Fruit fly (Drosophila melanogaster) whole organism, embryonic: ENCODE data around the gene Usp30.

ENCODE experiments used
- Blimp-1 ChIP-seq: fragments of 200-800 bp; sonication (Bioruptor generic); optimal IDR thresholded peaks from 3 replicates; lab custom pipeline; 2018; ENCODE audit warnings: missing biosample characterization, missing genetic modification characterization, mild to moderate bottlenecking, moderate library complexity, missing genetic modification reagents
- CG10462 ChIP-seq: fragments of 200-800 bp; sonication (Bioruptor generic); optimal IDR thresholded peaks from 2 replicates; lab custom pipeline; 2016; ENCODE audit warnings: missing biosample characterization, missing genetic modification characterization
- CG10543 ChIP-seq: fragments of 200-800 bp; sonication (Bioruptor generic); optimal IDR thresholded peaks from 3 replicates; lab custom pipeline; 2017; ENCODE audit warnings: missing biosample characterization, mild to moderate bottlenecking, missing genetic modification characterization, moderate library complexity
- CG11456 ChIP-seq: fragments of 200-800 bp; sonication (Bioruptor generic); IDR thresholded peaks from 3 replicates; pipeline ENCODE4 v1.3.6; 2022; ENCODE audit warnings: missing biosample characterization, missing genetic modification characterization
- CG14710 ChIP-seq: fragments of 200-800 bp; sonication (Bioruptor generic); optimal IDR thresholded peaks from 3 replicates; lab custom pipeline; 2019; ENCODE audit warnings: missing biosample characterization, mild to moderate bottlenecking, missing genetic modification characterization, moderate library complexity
- CG14860 ChIP-seq: fragments of 200-800 bp; sonication (Bioruptor generic); IDR thresholded peaks from 3 replicates; pipeline ENCODE4 v1.3.6; 2022; ENCODE audit warnings: missing biosample characterization, missing genetic modification characterization; ENCODE audit not compliant: partially characterized antibody
- CG14965 ChIP-seq: fragments of 200-800 bp; sonication (Bioruptor generic); optimal IDR thresholded peaks from 2 replicates; lab custom pipeline; 2016; ENCODE audit warnings: missing biosample characterization, missing genetic modification characterization, borderline replicate concordance
- CG17328 ChIP-seq: fragments of 200-800 bp; sonication (Bioruptor generic); IDR thresholded peaks from 2 replicates; pipeline ENCODE4 v1.3.6; 2022; ENCODE audit warnings: missing biosample characterization, missing genetic modification characterization
- CG17802 ChIP-seq: fragments of 200-800 bp; sonication (Bioruptor generic); optimal IDR thresholded peaks from 2 replicates; lab custom pipeline; 2018; ENCODE audit warnings: missing biosample characterization, mild to moderate bottlenecking, missing genetic modification characterization, moderate library complexity
- CG2129 ChIP-seq: fragments of 200-800 bp; sonication (Bioruptor generic); IDR thresholded peaks from 2 replicates; pipeline ENCODE4 v1.3.6; 2022; ENCODE audit warnings: missing biosample characterization, missing genetic modification characterization; ENCODE audit not compliant: partially characterized antibody
- CG3163 ChIP-seq: fragments of 200-800 bp; sonication (Bioruptor generic); optimal IDR thresholded peaks from 3 replicates; lab custom pipeline; 2016; ENCODE audit warnings: missing biosample characterization, missing genetic modification characterization
- CG32772 ChIP-seq: fragments of 200-800 bp; sonication (Bioruptor generic); IDR thresholded peaks from 2 replicates; pipeline ENCODE4 v1.3.6; 2022; ENCODE audit warnings: missing biosample characterization, missing genetic modification characterization
- CG3281 ChIP-seq: fragments of 200-800 bp; sonication (Bioruptor generic); optimal IDR thresholded peaks from 3 replicates; lab custom pipeline; 2017; ENCODE audit warnings: missing biosample characterization, mild to moderate bottlenecking, missing genetic modification characterization
- CG3407 ChIP-seq: fragments of 200-800 bp; sonication (Bioruptor generic); optimal IDR thresholded peaks from 2 replicates; lab custom pipeline; 2018; ENCODE audit warnings: missing biosample characterization, mild to moderate bottlenecking, missing genetic modification characterization
- CG3995 ChIP-seq: fragments of 200-800 bp; sonication (Bioruptor generic); optimal IDR thresholded peaks from 3 replicates; lab custom pipeline; 2016; ENCODE audit warnings: missing biosample characterization, missing genetic modification characterization
- CG7357 ChIP-seq: fragments of 200-800 bp; sonication (Bioruptor generic); IDR thresholded peaks from 3 replicates; pipeline ENCODE4 v1.3.6; 2022; ENCODE audit warnings: missing biosample characterization, missing genetic modification characterization
- CG9876 ChIP-seq: fragments of 200-800 bp; sonication (Bioruptor generic); optimal IDR thresholded peaks from 2 replicates; lab custom pipeline; 2016; ENCODE audit warnings: missing biosample characterization, missing genetic modification characterization
- CTCF ChIP-seq: fragments of 200-800 bp; sonication (Bioruptor generic); optimal IDR thresholded peaks from 2 replicates; lab custom pipeline; 2017; ENCODE audit warnings: missing biosample characterization, mild to moderate bottlenecking, missing genetic modification characterization, moderate library complexity
- D ChIP-seq, 2 experiments: fragments of 200-800 bp in 1 of 2; fragments of >200 bp in 1 of 2; sonication (Bioruptor generic) in 1 of 2; optimal IDR thresholded peaks; 2 replicates in 1 of 2; 3 replicates in 1 of 2; lab custom pipeline; 2017; ENCODE audit warnings: mild to moderate bottlenecking in 1 of 2, missing biosample characterization in 1 of 2, missing genetic modification characterization in 1 of 2, missing genetic modification reagents in 1 of 2
- Dip2 ChIP-seq: fragments of 200-800 bp; sonication (Bioruptor generic); IDR thresholded peaks from 2 replicates; pipeline ENCODE4 v1.3.6; 2022; ENCODE audit warnings: missing biosample characterization, missing genetic modification characterization
- Ets97D ChIP-seq: fragments of 200-800 bp; sonication (Bioruptor generic); optimal IDR thresholded peaks from 3 replicates; lab custom pipeline; 2016; ENCODE audit warnings: missing biosample characterization, missing genetic modification characterization
- H15 ChIP-seq: fragments of 200-800 bp; sonication (Bioruptor generic); IDR thresholded peaks from 3 replicates; pipeline ENCODE4 v1.3.6; 2022; ENCODE audit warnings: missing biosample characterization, missing genetic modification characterization
- HLHmδ ChIP-seq: fragments of 200-800 bp; sonication (Bioruptor generic); optimal IDR thresholded peaks from 2 replicates; lab custom pipeline; 2018; ENCODE audit warnings: missing biosample characterization, mild to moderate bottlenecking, missing genetic modification characterization, moderate library complexity
- Hmx ChIP-seq: fragments of 200-800 bp; sonication (Bioruptor generic); optimal IDR thresholded peaks from 2 replicates; lab custom pipeline; 2016; ENCODE audit warnings: missing biosample characterization, missing genetic modification characterization
- Kr ChIP-seq: fragments of 200-800 bp; sonication (Bioruptor generic); optimal IDR thresholded peaks from 2 replicates; lab custom pipeline; 2017; ENCODE audit warnings: missing biosample characterization, mild to moderate bottlenecking, missing genetic modification characterization
- NC2α ChIP-seq: fragments of 200-800 bp; sonication (Bioruptor generic); optimal IDR thresholded peaks from 2 replicates; lab custom pipeline; 2016; ENCODE audit warnings: missing biosample characterization, missing genetic modification characterization
- Six4 ChIP-seq: fragments of 200-800 bp; sonication (Bioruptor generic); optimal IDR thresholded peaks from 2 replicates; lab custom pipeline; 2016; ENCODE audit warnings: missing biosample characterization, missing genetic modification characterization
- Tbp ChIP-seq: fragments of >200 bp; optimal IDR thresholded peaks from 2 replicates; lab custom pipeline; 2018; ENCODE audit warnings: missing biosample characterization, missing genetic modification characterization
- Usf ChIP-seq: fragments of 200-800 bp; sonication (Bioruptor generic); optimal IDR thresholded peaks from 2 replicates; lab custom pipeline; 2017; ENCODE audit warnings: missing genotype, missing biosample characterization, missing genetic modification characterization
- Xbp1 ChIP-seq: fragments of 200-800 bp; sonication (Bioruptor generic); optimal IDR thresholded peaks from 3 replicates; lab custom pipeline; 2016; ENCODE audit warnings: missing biosample characterization, mild to moderate bottlenecking, missing genetic modification characterization
- Xrp1 ChIP-seq: fragments of 200-800 bp; sonication (Bioruptor generic); IDR thresholded peaks from 2 replicates; pipeline ENCODE4 v1.3.6; 2022; ENCODE audit warnings: missing biosample characterization, missing genetic modification characterization
- YL-1 ChIP-seq: fragments of 200-800 bp; sonication (Bioruptor generic); optimal IDR thresholded peaks from 3 replicates; lab custom pipeline; 2017; ENCODE audit warnings: missing biosample characterization, mild to moderate bottlenecking, missing genetic modification characterization
- ash1 ChIP-seq: fragments of 200-800 bp; sonication (Bioruptor generic); optimal IDR thresholded peaks from 2 replicates; lab custom pipeline; 2018; ENCODE audit warnings: missing biosample characterization, mild to moderate bottlenecking, missing genetic modification characterization
- cato ChIP-seq: fragments of 200-800 bp; sonication (Bioruptor generic); optimal IDR thresholded peaks from 2 replicates; lab custom pipeline; 2016; ENCODE audit warnings: missing biosample characterization, missing genetic modification characterization, borderline replicate concordance
- cg ChIP-seq: fragments of 200-800 bp; sonication (Bioruptor generic); optimal IDR thresholded peaks from 3 replicates; lab custom pipeline; 2019; ENCODE audit warnings: missing biosample characterization, mild to moderate bottlenecking, missing genetic modification characterization, moderate library complexity
- chn ChIP-seq: fragments of 200-800 bp; sonication (Bioruptor generic); optimal IDR thresholded peaks from 2 replicates; lab custom pipeline; 2016; ENCODE audit warnings: missing biosample characterization, missing genetic modification characterization
- crp ChIP-seq, 2 experiments: fragments of 200-800 bp; sonication (Bioruptor generic); optimal IDR thresholded peaks; 2 replicates in 1 of 2; 3 replicates in 1 of 2; lab custom pipeline; 2017; ENCODE audit warnings: missing biosample characterization in 2 of 2, missing genetic modification characterization in 2 of 2, mild to moderate bottlenecking in 1 of 2, moderate library complexity in 1 of 2
- disco-r ChIP-seq: fragments of 200-800 bp; sonication (Bioruptor generic); optimal IDR thresholded peaks from 2 replicates; lab custom pipeline; 2016; ENCODE audit warnings: missing biosample characterization, missing genetic modification characterization
- gce ChIP-seq: fragments of 200-800 bp; sonication (Bioruptor generic); IDR thresholded peaks from 3 replicates; pipeline ENCODE4 v1.3.6; 2022; ENCODE audit warnings: missing biosample characterization, missing genetic modification characterization
- gcm ChIP-seq: fragments of 200-800 bp; sonication (Bioruptor generic); optimal IDR thresholded peaks from 2 replicates; lab custom pipeline; 2019; ENCODE audit warnings: missing biosample characterization, mild to moderate bottlenecking, missing genetic modification characterization, moderate library complexity
- hbn ChIP-seq: fragments of 200-800 bp; sonication (Bioruptor generic); IDR thresholded peaks from 2 replicates; pipeline ENCODE4 v1.3.6; 2022; ENCODE audit warnings: missing biosample characterization, missing genetic modification characterization; ENCODE audit not compliant: partially characterized antibody
- lab ChIP-seq: fragments of 200-800 bp; sonication (Bioruptor generic); optimal IDR thresholded peaks from 3 replicates; lab custom pipeline; 2017; ENCODE audit warnings: missing biosample characterization, missing genetic modification characterization, mild to moderate bottlenecking, moderate library complexity, missing genetic modification reagents
- oc ChIP-seq: fragments of 200-800 bp; sonication (Bioruptor generic); optimal IDR thresholded peaks from 2 replicates; lab custom pipeline; 2018; ENCODE audit warnings: missing biosample characterization, mild to moderate bottlenecking, missing genetic modification characterization, moderate library complexity
- odd ChIP-seq: fragments of 200-800 bp; sonication (Bioruptor generic); optimal IDR thresholded peaks from 2 replicates; lab custom pipeline; 2017; ENCODE audit warnings: missing biosample characterization, mild to moderate bottlenecking, missing genetic modification characterization
- seq ChIP-seq: fragments of 200-800 bp; sonication (Bioruptor generic); IDR thresholded peaks from 2 replicates; pipeline ENCODE4 v1.3.6; 2022; ENCODE audit warnings: missing biosample characterization, missing genetic modification characterization
- sob ChIP-seq: fragments of 200-800 bp; sonication (Bioruptor generic); IDR thresholded peaks from 2 replicates; pipeline ENCODE4 v1.3.6; 2022; ENCODE audit warnings: missing biosample characterization, missing genetic modification characterization
- ssp ChIP-seq: fragments of 200-800 bp; sonication (Bioruptor generic); IDR thresholded peaks from 2 replicates; pipeline ENCODE4 v1.3.6; 2022; ENCODE audit warnings: missing biosample characterization, missing genetic modification characterization
- wek ChIP-seq: fragments of 200-800 bp; sonication (Bioruptor generic); optimal IDR thresholded peaks from 3 replicates; lab custom pipeline; 2018; ENCODE audit warnings: missing biosample characterization, mild to moderate bottlenecking, missing genetic modification characterization, moderate library complexity

The Usp30 gene

dm6 chrX:5880139-5880924 lies 745 bp upstream of the Usp30 start (continued):
- TF ChIP-seq CG17802 (tag; lab: Kevin White, UChicago), result no peak
- peak; percentile 43 for TF ChIP-seq odd (GFP tag; lab: Kevin White, UChicago)
- TF ChIP-seq CG14860 (GFP tag; lab: Robert Waterston, UW), result no peak
- TF ChIP-seq CG32772, result 0 out of 2 replicates have a peak, but pooled peaks have one; percentile 11
- 0 out of 3 replicates have a peak, but pooled peaks have one; percentile 44 for TF ChIP-seq gce
- peak; percentile 57 for TF ChIP-seq CG3281 (GFP tag; lab: Kevin White, UChicago)
- TF ChIP-seq seq (GFP tag; lab: Robert Waterston, UW), result peak; percentile 47; the same call in 1 of the 2 replicates
- TF ChIP-seq cg (GFP tag; lab: Kevin White, UChicago), result peak; percentile 95
- 0 out of 2 replicates have a peak, but pooled peaks have one; percentile 23 for TF ChIP-seq CG17328
- TF ChIP-seq Blimp-1 (GFP tag; lab: Kevin White, UChicago), result peak; percentile 46
- TF ChIP-seq crp (GFP tag; optimal IDR thresholded peaks at IDR 0.05; lab: Kevin White, UChicago), result no peak
- TF ChIP-seq ash1 (GFP tag; lab: Kevin White, UChicago), result no peak
- peak; percentile 48; the same call in 1 of the 2 replicates for TF ChIP-seq sob (GFP tag; lab: Robert Waterston, UW)
- TF ChIP-seq CG11456, result peak; percentile 33; the same call in 1 of the 3 replicates
- peak; percentile 32 for TF ChIP-seq CG14710 (tag; lab: Kevin White, UChicago)
- peak; percentile 74 for TF ChIP-seq YL-1 (GFP tag; lab: Kevin White, UChicago)
- TF ChIP-seq cato (GFP tag; lab: Kevin White, UChicago), result peak; percentile 3
- peak; percentile 9 for TF ChIP-seq Kr (GFP tag; lab: Kevin White, UChicago)
- TF ChIP-seq Xrp1, result peak; percentile 65
- no peak for TF ChIP-seq ssp (GFP tag; lab: Robert Waterston, UW)
- TF ChIP-seq H15 (GFP tag; lab: Robert Waterston, UW), result no peak
- peak; percentile 5 for TF ChIP-seq CTCF (GFP tag; lab: Kevin White, UChicago)
- TF ChIP-seq disco-r (GFP tag; lab: Kevin White, UChicago), result no peak
- no peak for TF ChIP-seq CG10462
- peak; percentile 49 for TF ChIP-seq Xbp1 (GFP tag; lab: Kevin White, UChicago)
- TF ChIP-seq lab (GFP tag; lab: Kevin White, UChicago), result peak; percentile 69
- peak; percentile 15 for TF ChIP-seq chn (GFP tag; lab: Kevin White, UChicago)
- no peak for TF ChIP-seq Six4 (GFP tag; lab: Kevin White, UChicago)
- TF ChIP-seq CG9876, result no peak
- peak; percentile 15 for TF ChIP-seq Ets97D (GFP tag; lab: Kevin White, UChicago)
- no peak for TF ChIP-seq hbn (GFP tag; lab: Robert Waterston, UW)
- TF ChIP-seq HLHmδ (GFP tag; lab: Kevin White, UChicago), result no peak
- no peak for TF ChIP-seq CG14965 (GFP tag; lab: Kevin White, UChicago)
- TF ChIP-seq D (optimal IDR thresholded peaks at IDR 0.05; lab: Kevin White, UChicago), result no peak
- peak; percentile 32 for TF ChIP-seq D (GFP tag; optimal IDR thresholded peaks at IDR 0.05; lab: Kevin White, UChicago)
- TF ChIP-seq wek, result peak; percentile 30
- TF ChIP-seq CG7357 (GFP tag; lab: Robert Waterston, UW), result 0 out of 3 replicates have a peak, but pooled peaks have one; percentile 5
- peak; percentile 24 for TF ChIP-seq gcm (GFP tag; lab: Kevin White, UChicago)
- TF ChIP-seq Tbp (GFP tag; lab: Kevin White, UChicago), result no peak
- no peak for TF ChIP-seq CG3407 (GFP tag; lab: Kevin White, UChicago)
- no peak for TF ChIP-seq CG3163
- TF ChIP-seq Dip2, result no peak
- peak; percentile 44 for TF ChIP-seq CG3995 (GFP tag; lab: Kevin White, UChicago)
- TF ChIP-seq Hmx (GFP tag; lab: Kevin White, UChicago), result no peak
- TF ChIP-seq oc (tag; lab: Kevin White, UChicago), result no peak
- TF ChIP-seq Usf (GFP tag; lab: Kevin White, UChicago), result no peak
- no peak for TF ChIP-seq NC2α (GFP tag; lab: Kevin White, UChicago)
- TF ChIP-seq CG2129 (GFP tag; lab: Robert Waterston, UW), result no peak
- peak; percentile 1 for TF ChIP-seq CG10543
